Worm (Caenorhabditis elegans): Measurements from ENCODE around the gene str-175.

The str-175 gene

ce11 chrIV:4821054-4821453 lies 49.4 kb downstream of the str-175 start, which contains the start of gene H06H21.8:
Gene H06H21.8 (minus strand): TSS chrIV:4821131.
- TF ChIP-seq C38D4.7 (GFP tag; optimal IDR thresholded peaks at IDR 0.05), result no peak
- TF ChIP-seq madf-2 (tag; optimal IDR thresholded peaks at IDR 0.05), result no peak
- no peak for TF ChIP-seq dmd-4 (tag; optimal IDR thresholded peaks at IDR 0.05; ENCODE audit: borderline replicate concordance)
- TF ChIP-seq sdc-2 (tag; optimal IDR thresholded peaks at IDR 0.05), result no peak
- no peak for TF ChIP-seq npax-4 (tag; optimal IDR thresholded peaks at IDR 0.05)
- TF ChIP-seq ama-1 (optimal IDR thresholded peaks at IDR 0.05), result no peak
- no peak for TF ChIP-seq che-1 (tag; optimal IDR thresholded peaks at IDR 0.05)
- TF ChIP-seq sox-2 (GFP tag; IDR thresholded peaks at IDR 0.05), result no peak
- TF ChIP-seq elt-4 (tag; optimal IDR thresholded peaks at IDR 0.05), result no peak

All from whole organism, late embryonic.